Worm (Caenorhabditis elegans): Measurements from ENCODE around the gene C07B5.3.

ce11 chrX:9546640-9547039, 23.6 kb upstream of the C07B5.3 start:
- TF ChIP-seq snpc-1.2 (GFP tag; IDR thresholded peaks at IDR 0.05) (no peak), pqm-1 (tag; optimal IDR thresholded peaks at IDR 0.05) (no peak), tag-97 (GFP tag; IDR thresholded peaks at IDR 0.05) (no peak), madf-9 (GFP tag; conservative IDR thresholded peaks at IDR 0.05) (no peak), R02D3.7 (tag; optimal IDR thresholded peaks at IDR 0.05) (no peak), pha-4 (GFP tag; IDR thresholded peaks at IDR 0.05) (no peak), pha-4 (tag; optimal IDR thresholded peaks at IDR 0.05) (no peak), nhr-25 (tag; optimal IDR thresholded peaks at IDR 0.05; ENCODE audit: borderline replicate concordance, insufficient read depth) (no peak), ztf-11 (tag; optimal IDR thresholded peaks at IDR 0.05) (no peak), arid-1 (GFP tag; conservative IDR thresholded peaks at IDR 0.05) (no peak), ceh-32 (tag; optimal IDR thresholded peaks at IDR 0.05; ENCODE audit: poor library complexity) (no peak), nhr-237 (tag; optimal IDR thresholded peaks at IDR 0.05) (no peak), dmd-8 (GFP tag; IDR thresholded peaks at IDR 0.05) (no peak), mdl-1 (tag; optimal IDR thresholded peaks at IDR 0.05) (no peak)
